Worm (Caenorhabditis elegans) whole organism, early embryonic: ENCODE results near the gene F54E12.2.

Experiments used
- ama-1 ChIP-seq: fragments of 150-350 bp; optimal IDR thresholded peaks from 2 replicates; lab custom pipeline; 2014
- hmg-4 ChIP-seq: fragments of 200-800 bp; sonication (Bioruptor generic); optimal IDR thresholded peaks from 2 replicates; lab custom pipeline; 2018; ENCODE audit warnings: mild to moderate bottlenecking, missing genetic modification characterization, missing compliant biosample characterization
- scrt-1 ChIP-seq: fragments of 200-800 bp; sonication (Bioruptor generic); IDR thresholded peaks from 2 replicates; pipeline ENCODE4 v1.3.6; 2022; ENCODE audit warnings: missing genetic modification characterization, missing compliant biosample characterization

ce11 chrIV:11329269-11329668 lies 7.7 kb downstream of the F54E12.2 start, which contains the start of gene leo-1:
- TF ChIP-seq ama-1 (no peak), hmg-4 (GFP tag; lab: Kevin White, UChicago) (no peak), scrt-1 (GFP tag; lab: Robert Waterston, UW) (no peak)
